Fruit fly (Drosophila melanogaster): ENCODE results near the gene Ythdc1.

The Ythdc1 gene

dm6 chr3L:3417759-3418158, 43.8 kb upstream of the Ythdc1 start:
- TF ChIP-seq cnc (optimal IDR thresholded peaks at IDR 0.05) (no peak), CG12768 (GFP tag; optimal IDR thresholded peaks at IDR 0.05) (no peak), Mnt (GFP tag; optimal IDR thresholded peaks at IDR 0.05) (no peak), Clk (GFP tag; optimal IDR thresholded peaks at IDR 0.05) (no peak), bab1 (GFP tag; optimal IDR thresholded peaks at IDR 0.05) (peak; percentile 12), toe (GFP tag; optimal IDR thresholded peaks at IDR 0.05) (peak; percentile 5), kay (GFP tag; ENCODE audit: borderline replicate concordance) (peak; percentile 75)

- TF ChIP-seq Mnt (GFP tag; optimal IDR thresholded peaks at IDR 0.05) (peak; percentile 4), tj (GFP tag; optimal IDR thresholded peaks at IDR 0.05) (peak; percentile 25), bab1 (GFP tag; optimal IDR thresholded peaks at IDR 0.05) (no peak), CG14711 (tag; optimal IDR thresholded peaks at IDR 0.05) (no peak), CG12768 (GFP tag; optimal IDR thresholded peaks at IDR 0.05) (no peak), cic (GFP tag; optimal IDR thresholded peaks at IDR 0.05) (peak; percentile 93), toe (GFP tag; optimal IDR thresholded peaks at IDR 0.05) (no peak), Clk (GFP tag; optimal IDR thresholded peaks at IDR 0.05) (no peak), Hr96 (GFP tag; optimal IDR thresholded peaks at IDR 0.05) (no peak)
These were observed 43.1 kb upstream of the Ythdc1 start for dm6 chr3L:3417120-3417519.

dm6 chr3L:3415633-3416198, 41.7 kb upstream of the Ythdc1 start:
- peak; percentile 83 for TF ChIP-seq cic (GFP tag; optimal IDR thresholded peaks at IDR 0.05)
- TF ChIP-seq Hr96 (GFP tag; optimal IDR thresholded peaks at IDR 0.05), result no peak
- peak; percentile 45 for TF ChIP-seq kay (GFP tag; ENCODE audit: borderline replicate concordance)

dm6 chr3L:3414796-3415568, 41.0 kb upstream of the Ythdc1 start:
- TF ChIP-seq CG11617 (GFP tag; optimal IDR thresholded peaks at IDR 0.05) (no peak), cnc (optimal IDR thresholded peaks at IDR 0.05) (no peak), Hr96 (GFP tag; optimal IDR thresholded peaks at IDR 0.05) (no peak), cic (GFP tag; optimal IDR thresholded peaks at IDR 0.05) (no peak), ovo (GFP tag; optimal IDR thresholded peaks at IDR 0.05) (no peak), kay (GFP tag; ENCODE audit: borderline replicate concordance) (peak; percentile 59), CG7045 (GFP tag; optimal IDR thresholded peaks at IDR 0.05) (no peak), bab1 (GFP tag; optimal IDR thresholded peaks at IDR 0.05) (no peak), Clk (GFP tag; optimal IDR thresholded peaks at IDR 0.05) (no peak), CG14711 (tag; optimal IDR thresholded peaks at IDR 0.05) (no peak), tj (GFP tag; optimal IDR thresholded peaks at IDR 0.05) (peak; percentile 57), CG1620 (GFP tag; optimal IDR thresholded peaks at IDR 0.05) (no peak), toe (GFP tag; optimal IDR thresholded peaks at IDR 0.05) (no peak), CG5204 (GFP tag; optimal IDR thresholded peaks at IDR 0.05) (no peak), CG12768 (GFP tag; optimal IDR thresholded peaks at IDR 0.05) (no peak), CG33017 (tag; optimal IDR thresholded peaks at IDR 0.05) (no peak), Crg-1 (GFP tag; optimal IDR thresholded peaks at IDR 0.05) (no peak), Mnt (GFP tag; optimal IDR thresholded peaks at IDR 0.05) (no peak)

dm6 chr3L:3411699-3412098, 37.7 kb upstream of the Ythdc1 start:
- TF ChIP-seq CG11617 (GFP tag; optimal IDR thresholded peaks at IDR 0.05) (no peak), Hr96 (GFP tag; optimal IDR thresholded peaks at IDR 0.05) (no peak), CG33017 (tag; optimal IDR thresholded peaks at IDR 0.05) (no peak), CG14711 (tag; optimal IDR thresholded peaks at IDR 0.05) (no peak), CG12768 (GFP tag; optimal IDR thresholded peaks at IDR 0.05) (no peak)

- TF ChIP-seq CG7101 (tag; optimal IDR thresholded peaks at IDR 0.05) (no peak), CG12768 (GFP tag; optimal IDR thresholded peaks at IDR 0.05) (no peak), CG33017 (tag; optimal IDR thresholded peaks at IDR 0.05) (no peak), toe (GFP tag; optimal IDR thresholded peaks at IDR 0.05) (no peak), Crg-1 (GFP tag; optimal IDR thresholded peaks at IDR 0.05) (no peak), pad (GFP tag; optimal IDR thresholded peaks at IDR 0.05) (no peak), CG5204 (GFP tag; optimal IDR thresholded peaks at IDR 0.05) (no peak), bab1 (GFP tag; optimal IDR thresholded peaks at IDR 0.05) (no peak), CG14711 (tag; optimal IDR thresholded peaks at IDR 0.05) (no peak), Clk (GFP tag; optimal IDR thresholded peaks at IDR 0.05) (no peak), Mnt (GFP tag; optimal IDR thresholded peaks at IDR 0.05) (no peak), cnc (optimal IDR thresholded peaks at IDR 0.05) (no peak), CG7045 (GFP tag; optimal IDR thresholded peaks at IDR 0.05) (no peak), tj (GFP tag; optimal IDR thresholded peaks at IDR 0.05) (no peak), CG11617 (GFP tag; optimal IDR thresholded peaks at IDR 0.05) (no peak), kay (GFP tag; ENCODE audit: borderline replicate concordance) (no peak), Hr96 (GFP tag; optimal IDR thresholded peaks at IDR 0.05) (no peak), ovo (GFP tag; optimal IDR thresholded peaks at IDR 0.05) (no peak), CG1620 (GFP tag; optimal IDR thresholded peaks at IDR 0.05) (no peak)
These were observed 37.1 kb upstream of the Ythdc1 start for dm6 chr3L:3410978-3411629.

Data from whole organism, adult.